Fruit fly (Drosophila melanogaster): ENCODE data around the gene CG13075.

dm6 chr3L:16060806-16061600 lies 22.8 kb upstream of the CG13075 start:
- TF ChIP-seq usp (GFP tag; optimal IDR thresholded peaks at IDR 0.05) (no peak), pan (optimal IDR thresholded peaks at IDR 0.05) (no peak), psq (optimal IDR thresholded peaks at IDR 0.05) (no peak), EcR (GFP tag; optimal IDR thresholded peaks at IDR 0.05) (no peak), CG8478 (optimal IDR thresholded peaks at IDR 0.05) (no peak), Dll (optimal IDR thresholded peaks at IDR 0.05) (no peak)
